Worm (Caenorhabditis elegans) whole organism, L4 larva: ENCODE measurements around the gene tmem-218.

ENCODE experiments used
- ceh-82 ChIP-seq: sonication (generic microtip); optimal IDR thresholded peaks from 2 replicates; lab custom pipeline; 2017; ENCODE audit warnings: missing biosample characterization, missing genetic modification characterization
- cey-2 ChIP-seq: sonication (generic microtip); optimal IDR thresholded peaks from 3 replicates; lab custom pipeline; 2017; ENCODE audit warnings: missing genetic modification characterization, mild to moderate bottlenecking, missing compliant biosample characterization, antibody characterized with exemption, borderline replicate concordance; ENCODE audit not compliant: insufficient read depth
- daf-12 ChIP-seq: fragments of 150-350 bp; optimal IDR thresholded peaks from 2 replicates; lab custom pipeline; 2014; ENCODE audit warnings: missing biosample characterization, missing genetic modification reagents, missing genetic modification characterization
- lin-1 ChIP-seq: fragments of 200-800 bp; sonication (Bioruptor generic); IDR thresholded peaks from 2 replicates; pipeline ENCODE4 v1.3.6; 2022; ENCODE audit warnings: missing genetic modification reagents, missing genetic modification characterization, missing compliant biosample characterization
- lin-15B ChIP-seq: fragments of 150-350 bp; sonication (generic microtip); optimal IDR thresholded peaks from 3 replicates; lab custom pipeline; 2014; ENCODE audit warnings: missing biosample characterization, missing genetic modification characterization
- mdt-29 ChIP-seq: fragments of 200-800 bp; sonication (Bioruptor generic); IDR thresholded peaks from 2 replicates; pipeline ENCODE4 v1.3.6; 2022; ENCODE audit warnings: missing genetic modification reagents, missing genetic modification characterization, missing compliant biosample characterization
- nhr-237 ChIP-seq: sonication (generic microtip); optimal IDR thresholded peaks from 2 replicates; lab custom pipeline; 2017; ENCODE audit warnings: missing biosample characterization, missing genetic modification characterization
- nhr-25 ChIP-seq: sonication (generic microtip); optimal IDR thresholded peaks from 2 replicates; lab custom pipeline; 2017; ENCODE audit warnings: missing genetic modification characterization, mild to moderate bottlenecking, missing compliant biosample characterization, antibody characterized with exemption, moderate library complexity, borderline replicate concordance; ENCODE audit not compliant: insufficient read depth
- nhr-77 ChIP-seq: fragments of 150-350 bp; optimal IDR thresholded peaks from 2 replicates; lab custom pipeline; 2014; ENCODE audit warnings: missing biosample characterization, missing genetic modification characterization
- pha-4 ChIP-seq, 2 experiments: fragments of 150-350 bp in 1 of 2; fragments of 200-800 bp in 1 of 2; sonication (Bioruptor generic) in 1 of 2; IDR thresholded peaks in 1 of 2; optimal IDR thresholded peaks in 1 of 2; 2 replicates each; pipeline versions ENCODE4 v1.3.6 to Lab custom; 2014 to 2022; ENCODE audit warnings: missing genetic modification characterization in 2 of 2, missing genetic modification reagents in 2 of 2, missing biosample characterization in 1 of 2, missing compliant biosample characterization in 1 of 2
- zag-1 ChIP-seq: fragments of 150-350 bp; optimal IDR thresholded peaks from 2 replicates; lab custom pipeline; 2014; ENCODE audit warnings: missing biosample characterization, missing genetic modification characterization

DNA sequence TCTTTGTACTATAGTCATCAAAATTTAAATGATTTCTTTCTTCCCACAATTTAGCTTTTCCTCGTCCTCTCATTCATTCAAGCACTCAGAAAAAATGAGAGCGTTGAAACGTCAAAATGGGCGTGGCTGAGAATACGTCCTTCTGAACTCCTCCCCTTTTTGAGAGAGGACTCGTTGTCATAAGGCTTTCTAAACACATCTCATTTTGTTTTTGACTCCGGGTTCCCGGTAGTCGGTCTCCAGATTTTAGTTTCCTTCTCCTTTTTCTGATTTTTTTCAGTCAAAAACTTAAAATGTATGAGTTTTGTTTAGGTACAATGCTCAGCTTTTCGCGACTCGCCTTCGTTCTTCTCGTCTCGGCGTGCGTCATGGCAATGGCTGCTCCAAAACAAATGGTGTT lies 12.7 kb downstream of the tmem-218 start, which contains the start of gene nlp-6:
- no peak for TF ChIP-seq lin-1
- TF ChIP-seq zag-1 (tag; lab: Kevin White, UChicago): no peak
- no peak for TF ChIP-seq pha-4 (GFP tag; IDR thresholded peaks at IDR 0.05; lab: Robert Waterston, UW)
- no peak for TF ChIP-seq pha-4 (tag; optimal IDR thresholded peaks at IDR 0.05; lab: Kevin White, UChicago)
- no peak for TF ChIP-seq nhr-77
- no peak for TF ChIP-seq mdt-29 (GFP tag; lab: Robert Waterston, UW)
- TF ChIP-seq nhr-25 (tag; lab: Kevin White, UChicago): no peak
- TF ChIP-seq nhr-237 (tag; lab: Kevin White, UChicago): no peak
- TF ChIP-seq lin-15B (tag; lab: Kevin White, UChicago): no peak
- TF ChIP-seq daf-12 (tag; lab: Kevin White, UChicago): no peak
- no peak for TF ChIP-seq ceh-82 (tag; lab: Kevin White, UChicago)
- TF ChIP-seq cey-2 (tag; lab: Kevin White, UChicago): no peak
